Fruit fly (Drosophila melanogaster): ENCODE results near the gene Flo2.

The Flo2 gene

dm6 chrX:14848755-14849354 lies 9.7 kb downstream of the Flo2 start, which contains the start of gene CG9522 (continued):
- TF ChIP-seq Fer3 (tag; optimal IDR thresholded peaks at IDR 0.05) (peak; percentile 68), pfk (GFP tag; optimal IDR thresholded peaks at IDR 0.05) (no peak), cas (GFP tag; IDR thresholded peaks at IDR 0.05) (0 out of 2 replicates have a peak, but pooled peaks have one; percentile 10), CG11560 (tag; IDR thresholded peaks at IDR 0.05) (no peak), run (tag; optimal IDR thresholded peaks at IDR 0.05) (peak; percentile 53), CG3163 (GFP tag; optimal IDR thresholded peaks at IDR 0.05) (no peak), HHEX (GFP tag; optimal IDR thresholded peaks at IDR 0.05) (peak; percentile 54), aop (GFP tag; IDR thresholded peaks at IDR 0.05) (0 out of 2 replicates have a peak, but pooled peaks have one; percentile 35), cad (GFP tag; optimal IDR thresholded peaks at IDR 0.05) (no peak), Lim3 (GFP tag; IDR thresholded peaks at IDR 0.05) (0 out of 2 replicates have a peak, but pooled peaks have one; percentile 39), CG6765 (GFP tag; optimal IDR thresholded peaks at IDR 0.05) (peak; percentile 2), CG5245 (GFP tag; optimal IDR thresholded peaks at IDR 0.05) (peak; percentile 44), otp (GFP tag; IDR thresholded peaks at IDR 0.05) (peak; percentile 82), Mad (GFP tag; optimal IDR thresholded peaks at IDR 0.05) (peak; percentile 47), CG7271 (tag; optimal IDR thresholded peaks at IDR 0.05) (no peak), sima (GFP tag; optimal IDR thresholded peaks at IDR 0.05) (no peak), Jarid2 (GFP tag; optimal IDR thresholded peaks at IDR 0.05) (peak; percentile 27), CG31441 (GFP tag; IDR thresholded peaks at IDR 0.05) (peak; percentile 70), Bgb (GFP tag; IDR thresholded peaks at IDR 0.05; ENCODE audit: partially characterized antibody) (no peak), CG3995 (GFP tag; optimal IDR thresholded peaks at IDR 0.05) (no peak), CG31365 (tag; optimal IDR thresholded peaks at IDR 0.05) (no peak), klu (GFP tag; IDR thresholded peaks at IDR 0.05) (peak; percentile 53), unc-4 (GFP tag; IDR thresholded peaks at IDR 0.05; ENCODE audit: partially characterized antibody) (no peak), lmd (GFP tag; IDR thresholded peaks at IDR 0.05) (peak; percentile 57), CG12219 (GFP tag; optimal IDR thresholded peaks at IDR 0.05) (peak; percentile 70), CG6272 (GFP tag; IDR thresholded peaks at IDR 0.05) (0 out of 2 replicates have a peak, but pooled peaks have one; percentile 27), dimm (GFP tag; IDR thresholded peaks at IDR 0.05) (0 out of 2 replicates have a peak, but pooled peaks have one; percentile 40), zf30C (GFP tag; optimal IDR thresholded peaks at IDR 0.05) (no peak), CG5953 (GFP tag; IDR thresholded peaks at IDR 0.05) (peak; percentile 51; the same call in 1 of the 2 replicates), CG13624 (GFP tag; optimal IDR thresholded peaks at IDR 0.05) (peak; percentile 7), lbe (GFP tag; optimal IDR thresholded peaks at IDR 0.05) (no peak), jigr1 (GFP tag; IDR thresholded peaks at IDR 0.05) (no peak), gt (GFP tag; IDR thresholded peaks at IDR 0.05) (no peak), CG10147 (GFP tag; optimal IDR thresholded peaks at IDR 0.05) (peak; percentile 61), seq (GFP tag; IDR thresholded peaks at IDR 0.05) (peak; percentile 53; the same call in 1 of the 2 replicates), shn (GFP tag; optimal IDR thresholded peaks at IDR 0.05) (no peak), fd3F (GFP tag; optimal IDR thresholded peaks at IDR 0.05) (peak; percentile 16), CG1529 (GFP tag; optimal IDR thresholded peaks at IDR 0.05) (peak; percentile 74), Sry-β (GFP tag; optimal IDR thresholded peaks at IDR 0.05) (peak; percentile 3), pnt (GFP tag; optimal IDR thresholded peaks at IDR 0.05) (peak; percentile 35), Chrac-16 (GFP tag; optimal IDR thresholded peaks at IDR 0.05) (peak; percentile 63), CG2120 (GFP tag; optimal IDR thresholded peaks at IDR 0.05) (peak; percentile 61), Dek (tag; optimal IDR thresholded peaks at IDR 0.05) (peak; percentile 34), gsb (GFP tag; IDR thresholded peaks at IDR 0.05) (peak; percentile 61), mld (GFP tag; IDR thresholded peaks at IDR 0.05; ENCODE audit: partially characterized antibody) (no peak), ash1 (GFP tag; optimal IDR thresholded peaks at IDR 0.05) (no peak), CG9609 (GFP tag; optimal IDR thresholded peaks at IDR 0.05) (no peak), MTF-1 (GFP tag; optimal IDR thresholded peaks at IDR 0.05; ENCODE audit: borderline replicate concordance) (peak; percentile 50), CG12942 (GFP tag; optimal IDR thresholded peaks at IDR 0.05) (peak; percentile 7), odd (GFP tag; optimal IDR thresholded peaks at IDR 0.05) (peak; percentile 46)
